Fruit fly (Drosophila melanogaster) whole organism, embryonic: Measurements from ENCODE around the gene SMC6.
A peak's percentile ranks its signal among the peaks of the same experiment; 100 is the strongest.

Experiments used
- Awh ChIP-seq: fragments of 200-800 bp; sonication (Bioruptor generic); IDR thresholded peaks from 2 replicates; pipeline ENCODE4, ENCODE4 v1.3.6; 2022; ENCODE audit warnings: missing biosample characterization, missing genetic modification characterization
- B-H2 ChIP-seq: fragments of 200-800 bp; sonication (Bioruptor generic); optimal IDR thresholded peaks from 2 replicates; lab custom pipeline; 2018; ENCODE audit warnings: missing biosample characterization, mild to moderate bottlenecking, missing genetic modification characterization
- CG10366 ChIP-seq: fragments of 200-800 bp; sonication (Bioruptor generic); IDR thresholded peaks from 2 replicates; pipeline ENCODE4 v1.3.6; 2022; ENCODE audit warnings: missing biosample characterization, missing genetic modification characterization
- CG10959 ChIP-seq: fragments of 200-800 bp; sonication (Bioruptor generic); IDR thresholded peaks from 2 replicates; pipeline ENCODE4 v1.3.6; 2022; ENCODE audit warnings: missing biosample characterization, missing genetic modification characterization
- CG11560 ChIP-seq: fragments of 200-800 bp; sonication (Bioruptor generic); IDR thresholded peaks from 3 replicates; pipeline ENCODE4 v1.3.6; 2022; ENCODE audit warnings: missing biosample characterization, missing genetic modification characterization
- CG12155 ChIP-seq: fragments of 200-800 bp; sonication (Bioruptor generic); optimal IDR thresholded peaks from 3 replicates; lab custom pipeline; 2016; ENCODE audit warnings: missing biosample characterization, missing genetic modification characterization
- CG15011 ChIP-seq: fragments of 200-800 bp; sonication (Bioruptor generic); optimal IDR thresholded peaks from 3 replicates; lab custom pipeline; 2018; ENCODE audit warnings: missing biosample characterization, mild to moderate bottlenecking, missing genetic modification characterization
- CG15269 ChIP-seq: fragments of 200-800 bp; sonication (Bioruptor generic); optimal IDR thresholded peaks from 2 replicates; lab custom pipeline; 2018; ENCODE audit warnings: missing biosample characterization, mild to moderate bottlenecking, missing genetic modification characterization, moderate library complexity
- CG17328 ChIP-seq: fragments of 200-800 bp; sonication (Bioruptor generic); IDR thresholded peaks from 2 replicates; pipeline ENCODE4 v1.3.6; 2022; ENCODE audit warnings: missing biosample characterization, missing genetic modification characterization
- CG17385 ChIP-seq: fragments of 200-800 bp; sonication (Bioruptor generic); optimal IDR thresholded peaks from 3 replicates; lab custom pipeline; 2018; ENCODE audit warnings: missing biosample characterization, mild to moderate bottlenecking, missing genetic modification characterization
- CG2116 ChIP-seq: fragments of 200-800 bp; sonication (Bioruptor generic); optimal IDR thresholded peaks from 3 replicates; lab custom pipeline; 2018; ENCODE audit warnings: missing biosample characterization, mild to moderate bottlenecking, missing genetic modification characterization
- CG2199 ChIP-seq: fragments of 200-800 bp; sonication (Bioruptor generic); IDR thresholded peaks from 3 replicates; pipeline ENCODE4 v1.3.6; 2022; ENCODE audit warnings: missing biosample characterization, missing genetic modification characterization
- CG3847 ChIP-seq: fragments of 200-800 bp; sonication (Bioruptor generic); IDR thresholded peaks from 2 replicates; pipeline ENCODE4 v1.3.6; 2022; ENCODE audit warnings: missing biosample characterization, missing genetic modification characterization
- CG4328 ChIP-seq: fragments of 200-800 bp; sonication (Bioruptor generic); optimal IDR thresholded peaks from 3 replicates; lab custom pipeline; 2017; ENCODE audit warnings: missing biosample characterization, missing genetic modification reagents, missing genetic modification characterization
- CG4360 ChIP-seq: fragments of 200-800 bp; sonication (Bioruptor generic); IDR thresholded peaks from 2 replicates; pipeline ENCODE4 v1.3.6; 2022; ENCODE audit warnings: missing biosample characterization, missing genetic modification characterization
- CG4617 ChIP-seq: fragments of 200-800 bp; sonication (Bioruptor generic); optimal IDR thresholded peaks from 3 replicates; lab custom pipeline; 2016; ENCODE audit warnings: missing biosample characterization, missing genetic modification characterization, borderline replicate concordance
- CG4854 ChIP-seq: fragments of 200-800 bp; sonication (Bioruptor generic); optimal IDR thresholded peaks from 2 replicates; lab custom pipeline; 2016; ENCODE audit warnings: missing biosample characterization, missing genetic modification characterization, inconsistent platforms
- CG6654 ChIP-seq: fragments of 200-800 bp; sonication (Bioruptor generic); optimal IDR thresholded peaks from 2 replicates; lab custom pipeline; 2017; ENCODE audit warnings: missing biosample characterization, mild to moderate bottlenecking, missing genetic modification characterization
- CG6683 ChIP-seq: fragments of 200-800 bp; sonication (Bioruptor generic); optimal IDR thresholded peaks from 2 replicates; lab custom pipeline; 2017; ENCODE audit warnings: missing biosample characterization, mild to moderate bottlenecking, missing genetic modification characterization, missing genetic modification reagents
- CG7556 ChIP-seq: fragments of 200-800 bp; sonication (Bioruptor generic); optimal IDR thresholded peaks from 2 replicates; lab custom pipeline; 2017; ENCODE audit warnings: missing biosample characterization, mild to moderate bottlenecking, missing genetic modification characterization
- CG8478 ChIP-seq: fragments of >200 bp; optimal IDR thresholded peaks from 2 replicates; lab custom pipeline; 2018
- CG9817 ChIP-seq: fragments of 200-800 bp; sonication (Bioruptor generic); optimal IDR thresholded peaks from 2 replicates; lab custom pipeline; 2018; ENCODE audit warnings: missing biosample characterization, mild to moderate bottlenecking, missing genetic modification characterization, moderate library complexity
- Dip3 ChIP-seq: fragments of 200-800 bp; sonication (Bioruptor generic); optimal IDR thresholded peaks from 3 replicates; lab custom pipeline; 2016; ENCODE audit warnings: missing biosample characterization, missing genetic modification characterization
- Dp ChIP-seq: fragments of 200-800 bp; sonication (Bioruptor generic); optimal IDR thresholded peaks from 2 replicates; lab custom pipeline; 2018; ENCODE audit warnings: missing biosample characterization, mild to moderate bottlenecking, missing genetic modification characterization, moderate library complexity
- Hand ChIP-seq: fragments of 200-800 bp; sonication (Bioruptor generic); optimal IDR thresholded peaks from 2 replicates; lab custom pipeline; 2017; ENCODE audit warnings: mild to moderate bottlenecking, missing biosample characterization, missing genetic modification reagents, missing genetic modification characterization
- NC2α ChIP-seq: fragments of 200-800 bp; sonication (Bioruptor generic); optimal IDR thresholded peaks from 2 replicates; lab custom pipeline; 2016; ENCODE audit warnings: missing biosample characterization, missing genetic modification characterization
- NC2β ChIP-seq: fragments of 200-800 bp; sonication (Bioruptor generic); optimal IDR thresholded peaks from 2 replicates; lab custom pipeline; 2016; ENCODE audit warnings: missing biosample characterization, missing genetic modification characterization
- PHDP ChIP-seq: fragments of 200-800 bp; sonication (Bioruptor generic); optimal IDR thresholded peaks from 3 replicates; lab custom pipeline; 2018; ENCODE audit warnings: missing biosample characterization, mild to moderate bottlenecking, missing genetic modification characterization, moderate library complexity
- Poxn ChIP-seq: fragments of 200-800 bp; sonication (Bioruptor generic); IDR thresholded peaks from 2 replicates; pipeline ENCODE4 v1.3.6; 2022; ENCODE audit warnings: missing biosample characterization, missing genetic modification characterization
- Ravus ChIP-seq: fragments of 200-800 bp; sonication (Bioruptor generic); IDR thresholded peaks from 2 replicates; pipeline ENCODE4 v1.3.6; 2022; ENCODE audit warnings: missing biosample characterization, missing genetic modification characterization
- ac ChIP-seq: fragments of 200-800 bp; sonication (Bioruptor generic); optimal IDR thresholded peaks from 3 replicates; lab custom pipeline; 2017; ENCODE audit warnings: missing biosample characterization, mild to moderate bottlenecking, missing genetic modification characterization
- bigmax ChIP-seq: fragments of 200-800 bp; sonication (Bioruptor generic); optimal IDR thresholded peaks from 2 replicates; lab custom pipeline; 2018; ENCODE audit warnings: missing biosample characterization, mild to moderate bottlenecking, missing genetic modification characterization
- cg ChIP-seq: fragments of 200-800 bp; sonication (Bioruptor generic); optimal IDR thresholded peaks from 3 replicates; lab custom pipeline; 2019; ENCODE audit warnings: missing biosample characterization, mild to moderate bottlenecking, missing genetic modification characterization, moderate library complexity
- corto ChIP-seq: fragments of 200-800 bp; sonication (Bioruptor generic); optimal IDR thresholded peaks from 2 replicates; lab custom pipeline; 2016; ENCODE audit warnings: missing biosample characterization, mild to moderate bottlenecking, missing genetic modification characterization, moderate library complexity
- fd102C ChIP-seq: fragments of 200-800 bp; sonication (Bioruptor generic); optimal IDR thresholded peaks from 2 replicates; lab custom pipeline; 2018; ENCODE audit warnings: missing biosample characterization, mild to moderate bottlenecking, missing genetic modification characterization, moderate library complexity
- fd96Cb ChIP-seq: fragments of 200-800 bp; sonication (Bioruptor generic); optimal IDR thresholded peaks from 2 replicates; lab custom pipeline; 2018; ENCODE audit warnings: missing biosample characterization, mild to moderate bottlenecking, missing genetic modification characterization, moderate library complexity
- grau ChIP-seq: fragments of 200-800 bp; optimal IDR thresholded peaks from 3 replicates; lab custom pipeline; 2019; ENCODE audit warnings: missing biosample characterization, mild to moderate bottlenecking, missing genetic modification characterization, moderate library complexity
- gt ChIP-seq: fragments of 200-800 bp; sonication (Bioruptor generic); IDR thresholded peaks from 2 replicates; pipeline ENCODE4 v1.3.6; 2022; ENCODE audit warnings: missing biosample characterization, missing genetic modification characterization
- jigr1 ChIP-seq: fragments of 200-800 bp; sonication (Bioruptor generic); IDR thresholded peaks from 3 replicates; pipeline ENCODE4 v1.3.6; 2022; ENCODE audit warnings: missing biosample characterization, missing genetic modification characterization
- knrl ChIP-seq: fragments of 200-800 bp; sonication (Bioruptor generic); IDR thresholded peaks from 3 replicates; pipeline ENCODE4 v1.3.6; 2022; ENCODE audit warnings: missing biosample characterization, missing genetic modification characterization; ENCODE audit not compliant: partially characterized antibody
- maf-S ChIP-seq: fragments of 200-800 bp; sonication (Bioruptor generic); optimal IDR thresholded peaks from 2 replicates; lab custom pipeline; 2016; ENCODE audit warnings: missing biosample characterization, missing genetic modification characterization
- nmo ChIP-seq: fragments of 200-800 bp; sonication (Bioruptor generic); optimal IDR thresholded peaks from 2 replicates; lab custom pipeline; 2018; ENCODE audit warnings: missing biosample characterization, mild to moderate bottlenecking, missing genetic modification characterization, moderate library complexity
- org-1 ChIP-seq: fragments of 200-800 bp; sonication (Bioruptor generic); optimal IDR thresholded peaks from 2 replicates; lab custom pipeline; 2017; ENCODE audit warnings: missing biosample characterization, missing genetic modification characterization
- otp ChIP-seq: fragments of 200-800 bp; sonication (Bioruptor generic); IDR thresholded peaks from 3 replicates; pipeline ENCODE4, ENCODE4 v1.3.6; 2022; ENCODE audit warnings: missing biosample characterization, missing genetic modification characterization
- phol ChIP-seq: fragments of 200-800 bp; sonication (Bioruptor generic); optimal IDR thresholded peaks from 3 replicates; lab custom pipeline; 2018; ENCODE audit warnings: missing biosample characterization, mild to moderate bottlenecking, missing genetic modification characterization, moderate library complexity
- pita ChIP-seq: fragments of 200-800 bp; sonication (Bioruptor generic); optimal IDR thresholded peaks from 2 replicates; lab custom pipeline; 2017; ENCODE audit warnings: missing biosample characterization, mild to moderate bottlenecking, missing genetic modification characterization
- pzg ChIP-seq: fragments of 200-800 bp; sonication (Bioruptor generic); optimal IDR thresholded peaks from 3 replicates; lab custom pipeline; 2018; ENCODE audit warnings: missing biosample characterization, mild to moderate bottlenecking, missing genetic modification characterization, moderate library complexity
- row ChIP-seq: fragments of 200-800 bp; sonication (Bioruptor generic); IDR thresholded peaks from 3 replicates; pipeline ENCODE4 v1.3.6; 2022; ENCODE audit warnings: missing biosample characterization, missing genetic modification characterization
- sens ChIP-seq: fragments of 200-800 bp; sonication (Bioruptor generic); peaks from one replicate; lab custom pipeline; 2016; ENCODE audit warnings: missing biosample characterization, missing genetic modification characterization
- sob ChIP-seq: fragments of 200-800 bp; sonication (Bioruptor generic); IDR thresholded peaks from 2 replicates; pipeline ENCODE4 v1.3.6; 2022; ENCODE audit warnings: missing biosample characterization, missing genetic modification characterization
- tap ChIP-seq: fragments of 200-800 bp; optimal IDR thresholded peaks from 3 replicates; lab custom pipeline; 2019; ENCODE audit warnings: missing biosample characterization, mild to moderate bottlenecking, missing genetic modification characterization, moderate library complexity
- tna ChIP-seq: fragments of 200-800 bp; sonication (Bioruptor generic); IDR thresholded peaks from 2 replicates; pipeline ENCODE4 v1.3.6; 2022; ENCODE audit warnings: missing biosample characterization, missing genetic modification characterization; ENCODE audit not compliant: partially characterized antibody
- toy ChIP-seq: fragments of 200-800 bp; sonication (Bioruptor generic); IDR thresholded peaks from 2 replicates; pipeline ENCODE4 v1.3.6; 2022; ENCODE audit warnings: missing biosample characterization, missing genetic modification characterization

Gene SMC6

dm6 chr3R:24234162-24234529, 40.9 kb upstream of the SMC6 start:
- TF ChIP-seq nmo (GFP tag; lab: Kevin White, UChicago) (no peak), CG10959 (GFP tag; lab: Robert Waterston, UW) (no peak), pita (GFP tag; lab: Kevin White, UChicago) (no peak), CG7556 (GFP tag; lab: Kevin White, UChicago) (no peak), CG10366 (GFP tag; lab: Robert Waterston, UW) (no peak), fd96Cb (tag; lab: Kevin White, UChicago) (no peak), ac (no peak), toy (GFP tag; lab: Robert Waterston, UW) (no peak), CG15011 (GFP tag; lab: Kevin White, UChicago) (no peak), CG12155 (GFP tag; lab: Kevin White, UChicago) (peak; percentile 53), knrl (GFP tag; lab: Robert Waterston, UW) (no peak), maf-S (no peak), NC2β (GFP tag; lab: Kevin White, UChicago) (no peak), NC2α (no peak), row (GFP tag; lab: Robert Waterston, UW) (no peak), CG3847 (no peak), CG6654 (GFP tag; lab: Kevin White, UChicago) (no peak), corto (GFP tag; lab: Kevin White, UChicago) (peak; percentile 11), fd102C (GFP tag; lab: Kevin White, UChicago) (no peak), CG2199 (GFP tag; lab: Robert Waterston, UW) (no peak), CG15269 (tag; lab: Kevin White, UChicago) (no peak), CG4360 (GFP tag; lab: Robert Waterston, UW) (0 out of 2 replicates have a peak, but pooled peaks have one; percentile 57), CG4328 (GFP tag; lab: Kevin White, UChicago) (no peak), CG17328 (GFP tag; lab: Robert Waterston, UW) (no peak), jigr1 (GFP tag; lab: Robert Waterston, UW) (no peak), tna (GFP tag; lab: Robert Waterston, UW) (no peak), B-H2 (GFP tag; lab: Kevin White, UChicago) (no peak), Dp (GFP tag; lab: Kevin White, UChicago) (no peak), sob (GFP tag; lab: Robert Waterston, UW) (no peak), Awh (no peak), CG8478 (lab: Kevin White, UChicago) (peak; percentile 29), tap (tag; lab: Kevin White, UChicago) (no peak), CG4617 (GFP tag; lab: Kevin White, UChicago) (no peak), Poxn (GFP tag; lab: Robert Waterston, UW) (no peak), cg (GFP tag; lab: Kevin White, UChicago) (peak; percentile 59), CG6683 (GFP tag; lab: Kevin White, UChicago) (no peak), CG4854 (no peak), CG2116 (GFP tag; lab: Kevin White, UChicago) (no peak), Dip3 (GFP tag; lab: Kevin White, UChicago) (no peak), CG11560 (tag; lab: Robert Waterston, UW) (no peak), CG9817 (no peak), PHDP (no peak), Ravus (GFP tag; lab: Robert Waterston, UW) (no peak), bigmax (peak; percentile 16), CG17385 (GFP tag; lab: Kevin White, UChicago) (peak; percentile 44), phol (tag; lab: Kevin White, UChicago) (no peak), Hand (GFP tag; lab: Kevin White, UChicago) (no peak), grau (no peak), sens (GFP tag; lab: Kevin White, UChicago) (peak; percentile 16), otp (no peak), pzg (GFP tag; lab: Kevin White, UChicago) (no peak), gt (GFP tag; lab: Robert Waterston, UW) (no peak), org-1 (GFP tag; lab: Kevin White, UChicago) (no peak)
